Worm (Caenorhabditis elegans): ENCODE measurements around the gene T26G10.1.

T26G10.1 gene

DNA sequence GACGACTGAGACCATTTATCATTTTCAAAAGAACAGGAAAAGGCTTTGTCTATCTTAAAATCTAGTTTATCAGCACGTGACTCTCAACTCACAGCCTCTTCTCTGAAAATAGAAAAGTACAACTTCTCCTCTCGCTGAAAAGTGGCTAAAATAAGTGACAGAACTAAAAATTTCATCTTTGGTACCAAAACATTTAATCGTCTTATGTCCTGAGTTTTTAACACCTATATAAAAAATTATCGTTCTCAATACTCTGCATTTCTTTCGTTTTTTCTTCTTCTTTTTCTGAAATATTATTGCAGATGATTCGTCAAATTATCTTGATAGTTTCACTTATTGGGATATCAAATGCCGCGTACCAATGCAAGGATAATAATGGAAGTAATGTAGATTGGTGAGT is 39.5 kb downstream of the T26G10.1 start, which contains the start of gene crn-6:
Gene crn-6, plus strand, starts transcription at position 301 of the 400 bp plus-strand sequence.
- no peak for TF ChIP-seq ceh-31 (tag; optimal IDR thresholded peaks at IDR 0.05)
- TF ChIP-seq unc-86 (tag; optimal IDR thresholded peaks at IDR 0.05): no peak
- TF ChIP-seq ceh-19 (GFP tag; optimal IDR thresholded peaks at IDR 0.05): no peak
- TF ChIP-seq ceh-22 (tag; optimal IDR thresholded peaks at IDR 0.05): no peak
- no peak for TF ChIP-seq elt-4 (tag; optimal IDR thresholded peaks at IDR 0.05)
- no peak for TF ChIP-seq ceh-45 (GFP tag; IDR thresholded peaks at IDR 0.05)
- no peak for TF ChIP-seq nhr-11 (tag; optimal IDR thresholded peaks at IDR 0.05)
- TF ChIP-seq ceh-34 (tag; optimal IDR thresholded peaks at IDR 0.05): no peak
- no peak for TF ChIP-seq C38D4.7 (GFP tag; optimal IDR thresholded peaks at IDR 0.05)
- no peak for TF ChIP-seq hlh-6 (tag; optimal IDR thresholded peaks at IDR 0.05)
- TF ChIP-seq pha-2 (tag; optimal IDR thresholded peaks at IDR 0.05): no peak
- no peak for TF ChIP-seq nfya-1 (tag; optimal IDR thresholded peaks at IDR 0.05)
- TF ChIP-seq ceh-9 (tag; optimal IDR thresholded peaks at IDR 0.05): no peak
- no peak for TF ChIP-seq K09A11.1 (tag; optimal IDR thresholded peaks at IDR 0.05; ENCODE audit: insufficient read depth)

- no peak for TF ChIP-seq unc-42 (tag; optimal IDR thresholded peaks at IDR 0.05)
- TF ChIP-seq ceh-6 (GFP tag; optimal IDR thresholded peaks at IDR 0.05): no peak
- no peak for TF ChIP-seq pat-9 (tag; optimal IDR thresholded peaks at IDR 0.05)
- no peak for TF ChIP-seq rnt-1 (tag; optimal IDR thresholded peaks at IDR 0.05)
- peak; percentile 60 for TF ChIP-seq elt-2 (tag; optimal IDR thresholded peaks at IDR 0.05)
- no peak for TF ChIP-seq pax-1 (tag; optimal IDR thresholded peaks at IDR 0.05)
- TF ChIP-seq nhr-232 (tag; optimal IDR thresholded peaks at IDR 0.05): no peak
Observed at ce11 chrIII:9366376-9366775, 40.1 kb downstream of the T26G10.1 start.

ce11 chrIII:9361228-9361627 is 45.2 kb downstream of the T26G10.1 start, which contains the start of gene flp-25:
Gene flp-25, plus strand, starts transcription at chrIII:9361528.
- no peak for TF ChIP-seq syd-9 (tag; optimal IDR thresholded peaks at IDR 0.05)
- no peak for TF ChIP-seq nfya-1 (tag; optimal IDR thresholded peaks at IDR 0.05)
- no peak for TF ChIP-seq dmd-4 (tag; optimal IDR thresholded peaks at IDR 0.05; ENCODE audit: borderline replicate concordance)

- TF ChIP-seq eyg-1 (tag; optimal IDR thresholded peaks at IDR 0.05) (no peak), ceh-6 (GFP tag; optimal IDR thresholded peaks at IDR 0.05) (no peak), nhr-232 (tag; optimal IDR thresholded peaks at IDR 0.05) (no peak), fkh-6 (tag; optimal IDR thresholded peaks at IDR 0.05) (no peak), odd-2 (tag; optimal IDR thresholded peaks at IDR 0.05) (no peak), pha-2 (tag; optimal IDR thresholded peaks at IDR 0.05) (no peak), lin-11 (tag; optimal IDR thresholded peaks at IDR 0.05) (no peak), ceh-30 (tag; optimal IDR thresholded peaks at IDR 0.05) (no peak), ceh-18 (tag; optimal IDR thresholded peaks at IDR 0.05) (no peak), ceh-45 (GFP tag; IDR thresholded peaks at IDR 0.05) (no peak), hlh-8 (tag; optimal IDR thresholded peaks at IDR 0.05) (no peak), ceh-22 (tag; optimal IDR thresholded peaks at IDR 0.05) (no peak), ama-1 (optimal IDR thresholded peaks at IDR 0.05) (no peak), ceh-19 (GFP tag; optimal IDR thresholded peaks at IDR 0.05) (no peak), pqm-1 (tag; optimal IDR thresholded peaks at IDR 0.05) (no peak), tbx-2 (tag; optimal IDR thresholded peaks at IDR 0.05) (no peak), ceh-48 (tag; optimal IDR thresholded peaks at IDR 0.05) (no peak), rnt-1 (tag; optimal IDR thresholded peaks at IDR 0.05) (no peak)
Observed at ce11 chrIII:9359060-9359459, 47.4 kb downstream of the T26G10.1 start, which contains the start of gene K04H4.5. Gene K04H4.5, plus strand, starts transcription at chrIII:9359360.

DNA sequence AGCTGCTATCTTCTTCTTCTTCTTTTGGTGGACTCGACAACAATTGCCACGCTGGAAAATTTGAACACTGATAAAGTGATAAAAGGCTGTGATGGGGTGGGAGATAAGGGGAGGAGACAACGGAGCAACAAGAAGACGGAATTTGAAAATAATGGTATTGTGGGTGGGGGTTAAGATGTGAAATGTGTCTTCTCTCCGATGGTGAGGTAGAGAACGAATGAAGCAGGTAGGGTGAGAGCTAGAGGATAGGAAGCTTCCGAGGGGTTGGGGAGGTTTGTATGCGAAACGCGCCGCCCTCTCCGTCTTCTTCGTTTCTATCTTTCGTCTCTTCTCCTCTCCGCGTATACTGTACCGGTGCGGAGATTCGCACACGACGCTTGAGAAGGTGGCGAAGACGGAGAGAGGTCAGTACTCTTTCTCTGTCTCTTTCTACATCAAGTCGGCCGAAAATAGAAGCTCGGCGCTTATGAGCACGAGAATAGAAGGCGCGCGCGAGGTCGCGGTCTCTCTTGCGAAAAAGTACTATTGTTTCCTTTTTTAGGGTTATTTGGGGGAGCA is 51.0 kb downstream of the T26G10.1 start, which contains the start of gene chtb-1:
Gene chtb-1, minus strand, starts transcription at position 51 of the 558 bp plus-strand sequence.
- TF ChIP-seq sox-2 (GFP tag; IDR thresholded peaks at IDR 0.05): no peak
